Worm (Caenorhabditis elegans) whole organism, L3 larva: Measurements from ENCODE around the gene AH9.6.

Source experiments
- R02D3.7 ChIP-seq: fragments of 150-350 bp; optimal IDR thresholded peaks from 2 replicates; lab custom pipeline; 2014; ENCODE audit warnings: missing biosample characterization, missing genetic modification characterization
- aly-2 ChIP-seq: fragments of 150-350 bp; optimal IDR thresholded peaks from 2 replicates; lab custom pipeline; 2014; ENCODE audit warnings: missing biosample characterization, missing genetic modification characterization
- ceh-16 ChIP-seq: sonication (generic microtip); optimal IDR thresholded peaks from 2 replicates; lab custom pipeline; 2017; ENCODE audit warnings: missing biosample characterization, missing genetic modification characterization
- ceh-28 ChIP-seq: fragments of 150-350 bp; optimal IDR thresholded peaks from 2 replicates; lab custom pipeline; 2014; ENCODE audit warnings: missing biosample characterization, missing genetic modification reagents, missing genetic modification characterization
- ceh-82 ChIP-seq: fragments of 150-350 bp; optimal IDR thresholded peaks from 2 replicates; lab custom pipeline; 2014; ENCODE audit warnings: missing biosample characterization, missing genetic modification characterization
- ceh-9 ChIP-seq: sonication (generic microtip); optimal IDR thresholded peaks from 2 replicates; lab custom pipeline; 2018; ENCODE audit warnings: missing biosample characterization, missing genetic modification characterization
- egl-27 ChIP-seq: sonication (generic microtip); optimal IDR thresholded peaks from 4 replicates; lab custom pipeline; 2017; ENCODE audit warnings: missing biosample characterization, missing genetic modification reagents, missing genetic modification characterization
- elt-1 ChIP-seq: fragments of 150-350 bp; optimal IDR thresholded peaks from 2 replicates; lab custom pipeline; 2014; ENCODE audit warnings: missing biosample characterization, missing genetic modification characterization
- elt-3 ChIP-seq, 3 experiments: fragments of 150-350 bp in 1 of 3; sonication (generic microtip) in 2 of 3; optimal IDR thresholded peaks; 2 replicates in 2 of 3; 4 replicates in 1 of 3; lab custom pipeline; 2014 to 2017; ENCODE audit warnings: missing biosample characterization in 3 of 3, missing genetic modification characterization in 3 of 3
- fkh-10 ChIP-seq: sonication (generic microtip); optimal IDR thresholded peaks from 2 replicates; lab custom pipeline; 2017; ENCODE audit warnings: missing biosample characterization, missing genetic modification reagents, missing genetic modification characterization
- fkh-2 ChIP-seq: fragments of 150-350 bp; optimal IDR thresholded peaks from 2 replicates; lab custom pipeline; 2014; ENCODE audit warnings: missing biosample characterization, missing genetic modification reagents, missing genetic modification characterization
- hmg-11 ChIP-seq: sonication (generic microtip); optimal IDR thresholded peaks from 2 replicates; lab custom pipeline; 2016; ENCODE audit warnings: missing genetic modification characterization, missing compliant biosample characterization
- jun-1 ChIP-seq: fragments of 150-350 bp; optimal IDR thresholded peaks from 2 replicates; lab custom pipeline; 2014; ENCODE audit warnings: missing biosample characterization, missing genetic modification reagents, missing genetic modification characterization
- lin-15B ChIP-seq: fragments of 150-350 bp; optimal IDR thresholded peaks from 2 replicates; lab custom pipeline; 2014; ENCODE audit warnings: missing biosample characterization, missing genetic modification characterization
- lin-39 ChIP-seq: fragments of 150-350 bp; optimal IDR thresholded peaks from 2 replicates; lab custom pipeline; 2018; ENCODE audit warnings: missing biosample characterization, missing genetic modification reagents, missing genetic modification characterization
- mdl-1 ChIP-seq: fragments of 150-350 bp; optimal IDR thresholded peaks from 2 replicates; lab custom pipeline; 2014; ENCODE audit warnings: missing biosample characterization, missing genetic modification characterization
- mml-1 ChIP-seq: fragments of 150-350 bp; sonication (generic microtip); optimal IDR thresholded peaks from 3 replicates; lab custom pipeline; 2014; ENCODE audit warnings: missing biosample characterization, missing genetic modification characterization
- nfya-1 ChIP-seq: sonication (generic microtip); optimal IDR thresholded peaks from 2 replicates; lab custom pipeline; 2017; ENCODE audit warnings: missing genetic modification characterization, mild to moderate bottlenecking, missing compliant biosample characterization, antibody characterized with exemption, moderate library complexity; ENCODE audit not compliant: insufficient read depth
- nhr-11 ChIP-seq: fragments of 150-350 bp; optimal IDR thresholded peaks from 2 replicates; lab custom pipeline; 2014; ENCODE audit warnings: missing biosample characterization, missing genetic modification characterization
- nhr-12 ChIP-seq: fragments of 150-350 bp; optimal IDR thresholded peaks from 2 replicates; lab custom pipeline; 2014; ENCODE audit warnings: missing biosample characterization, missing genetic modification characterization
- nhr-23 ChIP-seq: fragments of 150-350 bp; optimal IDR thresholded peaks from 2 replicates; lab custom pipeline; 2014; ENCODE audit warnings: missing biosample characterization, missing genetic modification reagents, missing genetic modification characterization
- nhr-237 ChIP-seq: fragments of 150-350 bp; optimal IDR thresholded peaks from 2 replicates; lab custom pipeline; 2014; ENCODE audit warnings: missing biosample characterization, missing genetic modification characterization
- nhr-28 ChIP-seq: fragments of 150-350 bp; optimal IDR thresholded peaks from 2 replicates; lab custom pipeline; 2014; ENCODE audit warnings: missing biosample characterization, missing genetic modification characterization
- nhr-43 ChIP-seq: sonication (generic microtip); optimal IDR thresholded peaks from 2 replicates; lab custom pipeline; 2016; ENCODE audit warnings: mild to moderate bottlenecking, missing genetic modification characterization, missing compliant biosample characterization; ENCODE audit not compliant: poor library complexity, severe bottlenecking
- nhr-67 ChIP-seq: fragments of 150-350 bp; optimal IDR thresholded peaks from 2 replicates; lab custom pipeline; 2014; ENCODE audit warnings: missing biosample characterization, missing genetic modification characterization
- nhr-76 ChIP-seq: fragments of 150-350 bp; sonication (generic microtip); optimal IDR thresholded peaks from 5 replicates; lab custom pipeline; 2014; ENCODE audit warnings: missing biosample characterization, missing genetic modification characterization
- pha-4 ChIP-seq: fragments of 150-350 bp; optimal IDR thresholded peaks from 2 replicates; lab custom pipeline; 2014; ENCODE audit warnings: missing biosample characterization, missing genetic modification reagents, missing genetic modification characterization
- pqm-1 ChIP-seq: fragments of 150-350 bp; optimal IDR thresholded peaks from 2 replicates; lab custom pipeline; 2017; ENCODE audit warnings: missing biosample characterization, missing genetic modification characterization, inconsistent platforms
- sea-2 ChIP-seq: fragments of 150-350 bp; sonication (generic microtip); optimal IDR thresholded peaks from 4 replicates; lab custom pipeline; 2014; ENCODE audit warnings: missing biosample characterization, missing genetic modification reagents, missing genetic modification characterization
- snpc-4 ChIP-seq: fragments of 150-350 bp; optimal IDR thresholded peaks from 2 replicates; lab custom pipeline; 2014; ENCODE audit warnings: missing biosample characterization, missing genetic modification characterization
- tbx-2 ChIP-seq: sonication (generic microtip); optimal IDR thresholded peaks from 2 replicates; lab custom pipeline; 2016; ENCODE audit warnings: mild to moderate bottlenecking, missing genetic modification characterization, missing compliant biosample characterization
- ztf-11 ChIP-seq: fragments of 150-350 bp; optimal IDR thresholded peaks from 2 replicates; lab custom pipeline; 2014; ENCODE audit warnings: missing biosample characterization, missing genetic modification characterization

Gene AH9.6

DNA sequence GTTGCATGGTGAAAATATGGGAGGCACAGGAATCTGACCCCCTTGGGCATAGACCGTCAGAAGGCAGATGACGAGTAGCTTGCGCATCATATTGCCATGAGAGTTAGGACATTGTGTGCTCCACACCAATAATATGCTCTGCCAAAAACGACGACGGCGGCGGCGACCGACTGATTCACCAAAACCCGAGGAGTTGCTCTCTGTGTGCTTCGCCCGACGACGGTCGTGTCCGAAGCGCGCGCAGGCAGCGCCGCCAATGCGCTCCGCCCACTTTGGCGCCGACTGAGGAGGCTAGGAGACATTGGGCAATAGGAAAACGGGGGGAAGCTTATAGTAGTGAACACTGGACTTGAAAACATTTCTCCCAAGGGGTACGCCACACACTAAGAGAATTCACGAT, at the start of gene AH9.6:
Gene AH9.6 (minus strand): TSS at position 183 of the 400 bp plus-strand sequence.
- TF ChIP-seq nfya-1 (tag; lab: Kevin White, UChicago): peak; percentile 14
- no peak for TF ChIP-seq nhr-12 (tag; lab: Kevin White, UChicago)
- TF ChIP-seq jun-1: no peak
- TF ChIP-seq nhr-67 (tag; lab: Kevin White, UChicago): no peak
- no peak for TF ChIP-seq pha-4
- no peak for TF ChIP-seq snpc-4 (tag; lab: Kevin White, UChicago)
- no peak for TF ChIP-seq sea-2 (GFP tag; lab: Kevin White, UChicago)
- no peak for TF ChIP-seq egl-27 (tag; lab: Kevin White, UChicago)
- no peak for TF ChIP-seq ceh-16 (tag; lab: Kevin White, UChicago)

- TF ChIP-seq nfya-1 (tag; lab: Kevin White, UChicago) (no peak), elt-3 (tag; optimal IDR thresholded peaks at IDR 0.05; lab: Kevin White, UChicago) (no peak), pha-4 (peak; percentile 73), nhr-12 (tag; lab: Kevin White, UChicago) (no peak), tbx-2 (tag; lab: Kevin White, UChicago) (no peak)
Measured at ce11 chrX:2317480-2317879, 49.5 kb upstream of the AH9.6 start.

ce11 chrX:2316859-2317258, 48.9 kb upstream of the AH9.6 start:
- TF ChIP-seq lin-15B (tag; lab: Kevin White, UChicago) (no peak), lin-39 (tag; lab: Kevin White, UChicago) (no peak), fkh-2 (no peak), fkh-10 (GFP tag; lab: Kevin White, UChicago) (no peak), mml-1 (tag; lab: Kevin White, UChicago) (no peak), ztf-11 (tag; lab: Kevin White, UChicago) (no peak), nhr-23 (tag; lab: Kevin White, UChicago) (no peak), nhr-76 (tag; lab: Kevin White, UChicago) (no peak), R02D3.7 (no peak), nhr-11 (tag; lab: Kevin White, UChicago) (no peak), snpc-4 (tag; lab: Kevin White, UChicago) (no peak), ceh-82 (no peak), ceh-9 (no peak), pqm-1 (tag; lab: Kevin White, UChicago) (no peak), ceh-28 (tag; lab: Kevin White, UChicago) (no peak)

- TF ChIP-seq nhr-43 (tag; lab: Kevin White, UChicago) (no peak), pha-4 (peak; percentile 92), nhr-76 (tag; lab: Kevin White, UChicago) (no peak), mdl-1 (tag; lab: Kevin White, UChicago) (peak; percentile 35), ceh-28 (tag; lab: Kevin White, UChicago) (no peak)
Measured at ce11 chrX:2316205-2316604, 48.3 kb upstream of the AH9.6 start.

- TF ChIP-seq ceh-16 (tag; lab: Kevin White, UChicago): no peak
- no peak for TF ChIP-seq pha-4
- no peak for TF ChIP-seq elt-1 (tag; lab: Kevin White, UChicago)
- no peak for TF ChIP-seq hmg-11 (tag; lab: Kevin White, UChicago)
- no peak for TF ChIP-seq lin-15B (tag; lab: Kevin White, UChicago)
- no peak for TF ChIP-seq aly-2 (tag; lab: Kevin White, UChicago)
Measured at ce11 chrX:2304496-2304895, 36.6 kb upstream of the AH9.6 start.

ce11 chrX:2303253-2303652, 35.3 kb upstream of the AH9.6 start:
- no peak for TF ChIP-seq ceh-16 (tag; lab: Kevin White, UChicago)
- peak; percentile 80 for TF ChIP-seq nhr-23 (tag; lab: Kevin White, UChicago)
- TF ChIP-seq, all 47 proteins: peak for 1

- no peak for TF ChIP-seq fkh-2
- TF ChIP-seq nhr-237: no peak
- no peak for TF ChIP-seq nfya-1 (tag; lab: Kevin White, UChicago)
- TF ChIP-seq nhr-28 (tag; lab: Kevin White, UChicago): no peak
Measured at ce11 chrX:2302782-2303181, 34.8 kb upstream of the AH9.6 start, which contains the start of gene hum-6. hum-6 (plus strand) TSS chrX:2303082.
